Worm (Caenorhabditis elegans): ENCODE results near the gene D1025.10.
A peak's percentile ranks its signal among the peaks of the same experiment; 100 is the strongest.

D1025.10 gene

ce11 chrX:14476625-14477257, 39.9 kb upstream of the D1025.10 start:
- TF ChIP-seq nhr-19 (GFP tag; conservative IDR thresholded peaks at IDR 0.05), result peak; percentile 71
- TF ChIP-seq snu-23 (GFP tag; optimal IDR thresholded peaks at IDR 0.05), result peak; percentile 63
- TF ChIP-seq ceh-82 (tag; optimal IDR thresholded peaks at IDR 0.05), result peak; percentile 38 to 57 (median 46)
- TF ChIP-seq sup-37 (GFP tag; optimal IDR thresholded peaks at IDR 0.05), result no peak
- peak; percentile 98 for TF ChIP-seq zip-4 (GFP tag; optimal IDR thresholded peaks at IDR 0.05)
- TF ChIP-seq lsy-2 (tag; optimal IDR thresholded peaks at IDR 0.05), result peak; percentile 6 to 53
- TF ChIP-seq nhr-71 (tag; optimal IDR thresholded peaks at IDR 0.05), result peak; percentile 61
- peak; percentile 44; the same call in 1 of the 2 replicates for TF ChIP-seq isw-1 (GFP tag; IDR thresholded peaks at IDR 0.05)
- peak; percentile 67 for TF ChIP-seq irx-1 (tag; optimal IDR thresholded peaks at IDR 0.05)
- TF ChIP-seq unc-130 (tag; optimal IDR thresholded peaks at IDR 0.05), result peak; percentile 7
- peak; percentile 71 for TF ChIP-seq nhr-47 (tag; optimal IDR thresholded peaks at IDR 0.05)
- peak; percentile 87 for TF ChIP-seq nhr-90 (tag; optimal IDR thresholded peaks at IDR 0.05; ENCODE audit: poor library complexity)
- peak; percentile 45; the same call in 1 of the 2 replicates for TF ChIP-seq grh-1 (GFP tag; IDR thresholded peaks at IDR 0.05)
- peak; percentile 46 for TF ChIP-seq tbx-2 (tag; optimal IDR thresholded peaks at IDR 0.05)
- TF ChIP-seq fkh-8 (tag; optimal IDR thresholded peaks at IDR 0.05), result no peak
- no peak for TF ChIP-seq lin-14 (GFP tag; optimal IDR thresholded peaks at IDR 0.05)
- TF ChIP-seq swsn-7 (tag; optimal IDR thresholded peaks at IDR 0.05), result peak; percentile 54
- peak in 1 of 2 experiments; percentile 66 for TF ChIP-seq lin-35 (GFP tag; optimal IDR thresholded peaks at IDR 0.05)
- TF ChIP-seq mdl-1 (tag; optimal IDR thresholded peaks at IDR 0.05), result peak in 1 of 2 experiments; percentile 50
- TF ChIP-seq nhr-77 (tag; optimal IDR thresholded peaks at IDR 0.05), result peak; percentile 30
- TF ChIP-seq skn-1 (tag; optimal IDR thresholded peaks at IDR 0.05), result peak; percentile 83
- TF ChIP-seq dsc-1 (tag; optimal IDR thresholded peaks at IDR 0.05), result no peak
- no peak for TF ChIP-seq mab-9 (GFP tag; IDR thresholded peaks at IDR 0.05)
- TF ChIP-seq elt-2 (tag; optimal IDR thresholded peaks at IDR 0.05), result peak; percentile 56
- TF ChIP-seq nhr-12 (tag; optimal IDR thresholded peaks at IDR 0.05), result no peak
- TF ChIP-seq nhr-85 (tag), result peak; percentile 82
- no peak for TF ChIP-seq unc-98 (GFP tag; IDR thresholded peaks at IDR 0.05)
- TF ChIP-seq jun-1 (tag; optimal IDR thresholded peaks at IDR 0.05), result peak; percentile 51
- peak; percentile 65 for TF ChIP-seq C16A3.4 (tag; optimal IDR thresholded peaks at IDR 0.05)
- TF ChIP-seq nhr-20 (tag; optimal IDR thresholded peaks at IDR 0.05), result peak; percentile 71
- TF ChIP-seq rnt-1 (tag; optimal IDR thresholded peaks at IDR 0.05), result peak; percentile 24
- no peak for TF ChIP-seq blmp-1 (tag; optimal IDR thresholded peaks at IDR 0.05)
- TF ChIP-seq elt-3 (tag; optimal IDR thresholded peaks at IDR 0.05), result peak in 3 of 6 experiments; percentile 18 to 79 (median 66)
- TF ChIP-seq snpc-4 (tag; optimal IDR thresholded peaks at IDR 0.05), result peak; percentile 98
- TF ChIP-seq dpl-1 (GFP tag; optimal IDR thresholded peaks at IDR 0.05), result peak in 2 of 3 experiments; percentile 15 to 30
- TF ChIP-seq efl-1 (optimal IDR thresholded peaks at IDR 0.05), result peak in 1 of 2 experiments; percentile 19
- peak in 1 of 2 experiments; percentile 95 for TF ChIP-seq efl-1 (GFP tag; optimal IDR thresholded peaks at IDR 0.05 in 1 of 2)

ce11 chrX:14477338-14477737, 39.3 kb upstream of the D1025.10 start:
- TF ChIP-seq snpc-4 (tag; optimal IDR thresholded peaks at IDR 0.05) (peak; percentile 95), grh-1 (GFP tag; IDR thresholded peaks at IDR 0.05) (no peak), dsc-1 (tag; optimal IDR thresholded peaks at IDR 0.05) (no peak), hpl-2 (GFP tag; optimal IDR thresholded peaks at IDR 0.05) (no peak), nhr-20 (tag; optimal IDR thresholded peaks at IDR 0.05) (peak; percentile 0), nhr-19 (GFP tag; conservative IDR thresholded peaks at IDR 0.05) (0 out of 2 replicates have a peak, but pooled peaks have one; percentile 7), sup-37 (GFP tag; optimal IDR thresholded peaks at IDR 0.05) (no peak), skn-1 (tag; optimal IDR thresholded peaks at IDR 0.05) (peak; percentile 2), elt-2 (tag; optimal IDR thresholded peaks at IDR 0.05) (peak; percentile 35), lin-13 (GFP tag; optimal IDR thresholded peaks at IDR 0.05) (no peak), nhr-47 (tag; optimal IDR thresholded peaks at IDR 0.05) (peak; percentile 18)
